Worm (Caenorhabditis elegans): Measurements from ENCODE around the gene hlh-3.

DNA sequence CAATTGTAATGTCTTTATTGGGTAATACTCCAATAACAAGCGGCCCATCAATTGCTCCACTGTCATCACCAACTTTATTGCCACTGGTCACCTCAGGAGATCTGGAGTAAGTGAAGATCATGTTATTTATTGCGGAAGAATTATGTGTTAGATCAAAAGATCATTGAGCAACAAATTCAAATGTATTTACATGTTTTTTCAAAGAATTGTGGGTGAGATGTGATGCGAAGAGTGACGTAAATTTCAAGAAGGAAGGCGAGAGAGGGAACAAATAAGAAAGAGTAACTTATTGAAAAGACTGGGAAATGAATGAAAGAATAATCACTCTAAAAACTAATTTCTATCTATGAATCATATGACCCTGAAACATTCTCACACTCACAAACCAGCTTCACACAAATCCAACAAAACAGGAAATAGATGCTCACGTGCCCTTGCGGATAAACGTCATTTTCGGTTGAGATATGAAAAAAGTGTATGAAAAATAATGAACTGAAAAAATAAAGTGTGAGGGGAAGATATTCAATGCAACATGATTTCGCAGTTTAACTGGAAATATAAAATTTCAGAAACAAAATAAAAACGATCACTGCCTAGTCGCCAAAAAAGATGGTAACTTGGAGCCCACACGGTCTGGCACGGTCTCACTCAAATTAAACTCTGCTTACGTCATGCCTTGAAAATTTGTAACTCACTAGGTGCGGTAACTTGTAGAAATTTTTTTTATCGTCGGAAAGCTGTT, 34.6 kb downstream of the hlh-3 start:
- TF ChIP-seq fos-1 (tag; optimal IDR thresholded peaks at IDR 0.05) (no peak), nhr-28 (tag; optimal IDR thresholded peaks at IDR 0.05) (no peak), hmg-11 (tag; optimal IDR thresholded peaks at IDR 0.05) (no peak)
